Fruit fly (Drosophila melanogaster) whole organism, prepupa: ENCODE data around the gene eIF4E1.

Experiments
- Blimp-1 ChIP-seq: fragments of 200-800 bp; sonication (Bioruptor generic); optimal IDR thresholded peaks from 3 replicates; lab custom pipeline; 2017; ENCODE audit warnings: missing biosample characterization, missing genetic modification characterization, mild to moderate bottlenecking, moderate library complexity, missing genetic modification reagents
- CG10669 ChIP-seq: fragments of 200-800 bp; sonication (Bioruptor generic); optimal IDR thresholded peaks from 3 replicates; lab custom pipeline; 2018; ENCODE audit warnings: missing biosample characterization, mild to moderate bottlenecking, missing genetic modification characterization, moderate library complexity
- CG11294 ChIP-seq: fragments of 200-800 bp; sonication (Bioruptor generic); IDR thresholded peaks from 2 replicates; pipeline ENCODE4 v1.3.6; 2022; ENCODE audit warnings: missing biosample characterization, missing genetic modification characterization
- CG11762 ChIP-seq: fragments of 200-800 bp; sonication (Bioruptor generic); optimal IDR thresholded peaks from 3 replicates; lab custom pipeline; 2016; ENCODE audit warnings: missing biosample characterization, missing genetic modification characterization; ENCODE audit not compliant: insufficient read depth
- CG11902 ChIP-seq: fragments of 200-800 bp; sonication (Bioruptor generic); optimal IDR thresholded peaks from 3 replicates; lab custom pipeline; 2016; ENCODE audit warnings: missing biosample characterization, missing genetic modification characterization
- CG15336 ChIP-seq: fragments of 200-800 bp; sonication (Bioruptor generic); IDR thresholded peaks from 2 replicates; pipeline ENCODE4 v1.3.6; 2022; ENCODE audit warnings: missing biosample characterization, missing genetic modification characterization
- CG1621 ChIP-seq: fragments of 200-800 bp; sonication (Bioruptor generic); optimal IDR thresholded peaks from 3 replicates; lab custom pipeline; 2018; ENCODE audit warnings: missing biosample characterization, mild to moderate bottlenecking, missing genetic modification characterization
- CG16779 ChIP-seq: fragments of 200-800 bp; sonication (Bioruptor generic); optimal IDR thresholded peaks from 3 replicates; lab custom pipeline; 2017; ENCODE audit warnings: missing biosample characterization, mild to moderate bottlenecking, missing genetic modification characterization
- CG3032 ChIP-seq: fragments of 200-800 bp; optimal IDR thresholded peaks from 2 replicates; lab custom pipeline; 2019; ENCODE audit warnings: missing biosample characterization, mild to moderate bottlenecking, missing genetic modification characterization, moderate library complexity
- CG31627 ChIP-seq: fragments of 200-800 bp; sonication (Bioruptor generic); optimal IDR thresholded peaks from 3 replicates; lab custom pipeline; 2016; ENCODE audit warnings: missing biosample characterization, missing genetic modification characterization
- CG32006 ChIP-seq: fragments of 200-800 bp; sonication (Bioruptor generic); optimal IDR thresholded peaks from 3 replicates; lab custom pipeline; 2017; ENCODE audit warnings: missing biosample characterization, mild to moderate bottlenecking, missing genetic modification characterization
- CG3919 ChIP-seq: fragments of 200-800 bp; sonication (Bioruptor generic); optimal IDR thresholded peaks from 3 replicates; lab custom pipeline; 2016; ENCODE audit warnings: missing biosample characterization, missing genetic modification characterization
- CG4318 ChIP-seq: fragments of 200-800 bp; sonication (Bioruptor generic); optimal IDR thresholded peaks from 3 replicates; lab custom pipeline; 2017; ENCODE audit warnings: missing biosample characterization, mild to moderate bottlenecking, missing genetic modification characterization
- CG6163 ChIP-seq: fragments of 200-800 bp; sonication (Bioruptor generic); IDR thresholded peaks from 3 replicates; pipeline ENCODE4 v1.3.6; 2022; ENCODE audit warnings: missing biosample characterization, missing genetic modification characterization
- CG6276 ChIP-seq: fragments of 200-800 bp; sonication (Bioruptor generic); optimal IDR thresholded peaks from 2 replicates; lab custom pipeline; 2017; ENCODE audit warnings: missing biosample characterization, mild to moderate bottlenecking, missing genetic modification characterization
- CG6792 ChIP-seq: fragments of 200-800 bp; sonication (Bioruptor generic); optimal IDR thresholded peaks from 3 replicates; lab custom pipeline; 2016; ENCODE audit warnings: missing biosample characterization, missing genetic modification characterization
- CG7368 ChIP-seq: fragments of 200-800 bp; sonication (Bioruptor generic); optimal IDR thresholded peaks from 3 replicates; lab custom pipeline; 2016; ENCODE audit warnings: missing biosample characterization, missing genetic modification characterization
- CG8119 ChIP-seq: fragments of 200-800 bp; sonication (Bioruptor generic); IDR thresholded peaks from 3 replicates; pipeline ENCODE4 v1.3.6; 2022; ENCODE audit warnings: missing biosample characterization, missing genetic modification characterization
- CG9139 ChIP-seq: fragments of 200-800 bp; sonication (Bioruptor generic); optimal IDR thresholded peaks from 3 replicates; lab custom pipeline; 2017; ENCODE audit warnings: missing biosample characterization, mild to moderate bottlenecking, missing genetic modification characterization
- Eip78C ChIP-seq: fragments of 200-800 bp; sonication (Bioruptor generic); peaks from one replicate; lab custom pipeline; 2016; ENCODE audit warnings: missing biosample characterization, missing genetic modification characterization
- Eip93F ChIP-seq: fragments of 200-800 bp; sonication (Bioruptor generic); optimal IDR thresholded peaks from 2 replicates; lab custom pipeline; 2016; ENCODE audit warnings: missing biosample characterization, mild to moderate bottlenecking, missing genetic modification characterization
- Ets21C ChIP-seq: fragments of 200-800 bp; sonication (Bioruptor generic); optimal IDR thresholded peaks from 3 replicates; lab custom pipeline; 2016; ENCODE audit warnings: missing biosample characterization, missing genetic modification characterization
- Ets96B ChIP-seq: fragments of 200-800 bp; optimal IDR thresholded peaks from 2 replicates; lab custom pipeline; 2019; ENCODE audit warnings: missing biosample characterization, mild to moderate bottlenecking, missing genetic modification characterization, moderate library complexity
- Hr38 ChIP-seq: sonication (Bioruptor generic); optimal IDR thresholded peaks from 2 replicates; lab custom pipeline; 2016; ENCODE audit warnings: missing biosample characterization, missing genetic modification characterization
- Hr39 ChIP-seq: fragments of 200-800 bp; sonication (Bioruptor generic); optimal IDR thresholded peaks from 2 replicates; lab custom pipeline; 2016; ENCODE audit warnings: missing biosample characterization, missing genetic modification characterization
- Lpt ChIP-seq: fragments of 200-800 bp; sonication (Bioruptor generic); optimal IDR thresholded peaks from 3 replicates; lab custom pipeline; 2016; ENCODE audit warnings: missing biosample characterization, missing genetic modification characterization
- Sox102F ChIP-seq: fragments of 200-800 bp; sonication (Bioruptor generic); optimal IDR thresholded peaks from 2 replicates; lab custom pipeline; 2016; ENCODE audit warnings: missing biosample characterization, mild to moderate bottlenecking, missing genetic modification characterization
- Sox14 ChIP-seq: fragments of 200-800 bp; sonication (Bioruptor generic); optimal IDR thresholded peaks from 3 replicates; lab custom pipeline; 2016; ENCODE audit warnings: missing biosample characterization, missing genetic modification characterization
- Sox15 ChIP-seq: fragments of 200-800 bp; sonication (Bioruptor generic); optimal IDR thresholded peaks from 3 replicates; lab custom pipeline; 2016; ENCODE audit warnings: missing biosample characterization, missing genetic modification characterization
- achi ChIP-seq: fragments of 200-800 bp; sonication (Bioruptor generic); optimal IDR thresholded peaks from 3 replicates; lab custom pipeline; 2016; ENCODE audit warnings: missing biosample characterization, missing genetic modification characterization
- acj6 ChIP-seq: fragments of 200-800 bp; sonication (Bioruptor generic); optimal IDR thresholded peaks from 3 replicates; lab custom pipeline; 2016; ENCODE audit warnings: missing biosample characterization, missing genetic modification characterization
- cyc ChIP-seq: fragments of 200-800 bp; sonication (Bioruptor generic); optimal IDR thresholded peaks from 3 replicates; lab custom pipeline; 2016; ENCODE audit warnings: missing biosample characterization, missing genetic modification characterization
- dac ChIP-seq: fragments of 200-800 bp; sonication (Bioruptor generic); optimal IDR thresholded peaks from 2 replicates; lab custom pipeline; 2017; ENCODE audit warnings: missing biosample characterization, mild to moderate bottlenecking, missing genetic modification characterization
- eg ChIP-seq: fragments of 200-800 bp; sonication (Bioruptor generic); IDR thresholded peaks from 3 replicates; pipeline ENCODE4 v1.3.6; 2022; ENCODE audit warnings: missing biosample characterization, missing genetic modification characterization
- esn ChIP-seq: fragments of 200-800 bp; sonication (Bioruptor generic); optimal IDR thresholded peaks from 2 replicates; lab custom pipeline; 2016; ENCODE audit warnings: missing biosample characterization, mild to moderate bottlenecking, missing genetic modification characterization, moderate library complexity
- fd85E ChIP-seq: fragments of 200-800 bp; sonication (Bioruptor generic); optimal IDR thresholded peaks from 3 replicates; lab custom pipeline; 2016; ENCODE audit warnings: missing biosample characterization, missing genetic modification characterization
- net ChIP-seq: fragments of 200-800 bp; sonication (Bioruptor generic); optimal IDR thresholded peaks from 3 replicates; lab custom pipeline; 2016; ENCODE audit warnings: missing biosample characterization, missing genetic modification characterization
- pdm3 ChIP-seq: fragments of 200-800 bp; sonication (Bioruptor generic); optimal IDR thresholded peaks from 3 replicates; lab custom pipeline; 2016; ENCODE audit warnings: missing biosample characterization, missing genetic modification characterization
- salr ChIP-seq, 2 experiments: fragments of 200-800 bp; sonication (Bioruptor generic); optimal IDR thresholded peaks; 3 replicates each; lab custom pipeline; 2016 to 2018; ENCODE audit warnings: missing biosample characterization in 2 of 2, missing genetic modification characterization in 2 of 2, mild to moderate bottlenecking in 1 of 2
- ss ChIP-seq, 2 experiments: fragments of 200-800 bp; sonication (Bioruptor generic); optimal IDR thresholded peaks; 2 replicates in 1 of 2; 3 replicates in 1 of 2; lab custom pipeline; 2017 to 2018; ENCODE audit warnings: mild to moderate bottlenecking in 2 of 2, missing biosample characterization in 2 of 2, missing genetic modification characterization in 2 of 2, moderate library complexity in 1 of 2
- topi ChIP-seq: fragments of 200-800 bp; sonication (Bioruptor generic); optimal IDR thresholded peaks from 3 replicates; lab custom pipeline; 2016; ENCODE audit warnings: missing biosample characterization, missing genetic modification characterization
- vri ChIP-seq: fragments of 200-800 bp; sonication (Bioruptor generic); optimal IDR thresholded peaks from 3 replicates; lab custom pipeline; 2016; ENCODE audit warnings: missing biosample characterization, mild to moderate bottlenecking, missing genetic modification characterization

Gene eIF4E1

DNA sequence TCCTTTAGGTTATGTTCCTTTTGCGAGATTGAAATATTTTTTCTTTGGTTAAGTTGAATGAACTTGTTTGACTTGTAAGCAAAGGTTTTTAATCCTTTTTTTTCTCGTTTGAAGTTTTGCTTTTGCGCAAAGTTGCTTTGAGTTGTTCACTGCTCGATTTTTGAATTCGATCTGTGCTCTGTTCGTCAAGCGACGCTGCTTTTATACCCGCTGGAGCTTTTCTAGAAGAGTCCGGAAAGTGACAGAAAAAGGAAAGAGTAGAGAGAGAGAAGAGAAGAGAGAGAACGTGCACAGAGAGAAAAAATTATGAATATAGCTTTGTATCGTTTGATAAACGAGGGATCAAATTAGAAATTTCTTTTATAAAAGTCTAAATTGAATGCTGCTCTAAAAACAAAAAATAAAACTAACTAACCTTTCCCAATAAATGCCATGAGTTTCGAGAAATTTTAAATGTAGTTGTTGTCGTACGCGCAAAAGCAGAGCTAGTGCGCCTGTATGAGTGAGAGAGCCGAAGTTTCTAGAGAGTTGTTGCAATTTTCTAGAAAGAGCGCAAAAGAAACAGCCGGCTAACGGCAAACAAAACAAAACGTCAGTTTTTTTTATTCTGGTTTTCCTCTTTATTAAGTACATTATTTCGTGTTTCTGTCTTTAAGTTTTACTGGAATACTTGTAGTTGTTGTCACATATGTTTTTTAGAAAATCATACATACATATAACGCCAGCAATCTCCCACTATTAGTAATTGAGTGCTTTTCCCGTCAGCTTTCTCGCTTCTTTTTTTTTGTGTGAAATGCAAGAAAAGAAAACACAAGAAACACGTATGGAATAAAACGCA, 24.8 kb downstream of the eIF4E1 start, which contains the start of gene Hsp26 (continued):
- peak; percentile 94 for TF ChIP-seq Sox102F
- peak; percentile 83 for TF ChIP-seq CG11762 (GFP tag; lab: Kevin White, UChicago)
- peak; percentile 96 for TF ChIP-seq CG6163 (GFP tag; lab: Robert Waterston, UW)
- TF ChIP-seq CG10669 (GFP tag; lab: Kevin White, UChicago) = peak; percentile 80
- peak; percentile 91 for TF ChIP-seq Ets96B (tag; lab: Kevin White, UChicago)
- TF ChIP-seq CG16779 (tag; lab: Kevin White, UChicago) = peak; percentile 87
- no peak for TF ChIP-seq Hr38
- peak; percentile 79 for TF ChIP-seq CG4318
- TF ChIP-seq Lpt (GFP tag; lab: Kevin White, UChicago) = peak; percentile 91
- TF ChIP-seq topi (GFP tag; lab: Kevin White, UChicago) = peak; percentile 94
- peak; percentile 94 for TF ChIP-seq CG8119 (GFP tag; lab: Robert Waterston, UW)
- peak; percentile 89 for TF ChIP-seq cyc (GFP tag; lab: Kevin White, UChicago)
- peak; percentile 70 for TF ChIP-seq Eip93F (GFP tag; lab: Kevin White, UChicago)
- TF ChIP-seq acj6 = peak; percentile 95
- peak; percentile 98 for TF ChIP-seq CG15336 (GFP tag; lab: Robert Waterston, UW)
- TF ChIP-seq net (GFP tag; lab: Kevin White, UChicago) = peak; percentile 96
- peak; percentile 88 for TF ChIP-seq fd85E (GFP tag; lab: Kevin White, UChicago)
- peak; percentile 89 for TF ChIP-seq Hr39 (GFP tag; lab: Kevin White, UChicago)
- peak; percentile 72 for TF ChIP-seq CG1621 (tag; lab: Kevin White, UChicago)
- peak; percentile 84 for TF ChIP-seq CG7368 (GFP tag; lab: Kevin White, UChicago)
- peak; percentile 51 for TF ChIP-seq Blimp-1
- peak; percentile 87 for TF ChIP-seq CG11294
- peak; percentile 97 for TF ChIP-seq esn
- TF ChIP-seq vri (GFP tag; lab: Kevin White, UChicago) = peak; percentile 94
- peak; percentile 95 for TF ChIP-seq pdm3 (GFP tag; lab: Kevin White, UChicago)
- peak; percentile 90 for TF ChIP-seq CG31627 (GFP tag; lab: Kevin White, UChicago)
- TF ChIP-seq CG32006 = peak; percentile 93
- TF ChIP-seq CG3919 (GFP tag; lab: Kevin White, UChicago) = peak; percentile 94
- TF ChIP-seq CG11902 (GFP tag; lab: Kevin White, UChicago) = peak; percentile 68
- TF ChIP-seq achi = peak; percentile 93
- TF ChIP-seq Eip78C (GFP tag; lab: Kevin White, UChicago) = peak; percentile 98
- TF ChIP-seq Sox15 (GFP tag; lab: Kevin White, UChicago) = peak; percentile 79
- peak; percentile 60 to 83 for TF ChIP-seq ss (GFP tag; optimal IDR thresholded peaks at IDR 0.05; lab: Kevin White, UChicago)
- TF ChIP-seq CG9139 = peak; percentile 57
- TF ChIP-seq salr (GFP tag; optimal IDR thresholded peaks at IDR 0.05; lab: Kevin White, UChicago) = peak; percentile 74 to 90
- TF ChIP-seq CG3032 (tag; lab: Kevin White, UChicago) = peak; percentile 75
- peak; percentile 95 for TF ChIP-seq Sox14 (GFP tag; lab: Kevin White, UChicago)
- TF ChIP-seq eg = peak; percentile 95
- peak; percentile 55 for TF ChIP-seq dac (GFP tag; lab: Kevin White, UChicago)

DNA sequence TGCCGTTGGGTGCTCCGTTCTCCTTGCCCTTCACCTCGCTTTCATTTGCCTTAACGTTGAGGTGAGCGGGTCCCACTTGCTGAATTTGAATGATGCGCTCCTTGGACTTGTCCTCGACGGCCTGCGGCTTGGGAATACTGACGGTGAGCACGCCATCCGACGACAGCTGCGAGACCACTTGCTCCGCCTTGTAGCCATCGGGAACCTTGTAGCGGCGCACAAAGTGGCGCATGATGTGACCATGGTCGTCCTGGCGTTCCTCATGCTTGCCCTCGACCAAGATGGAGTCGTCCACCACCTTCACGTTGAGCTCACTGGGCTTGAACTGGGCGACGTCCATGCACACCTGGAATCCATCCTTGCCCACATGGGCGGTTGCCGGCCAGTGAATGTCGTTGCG, 25.7 kb downstream of the eIF4E1 start:
- no peak for TF ChIP-seq CG6276
- TF ChIP-seq CG8119 (GFP tag; lab: Robert Waterston, UW) = no peak
- no peak for TF ChIP-seq Ets21C (GFP tag; lab: Kevin White, UChicago)
- no peak for TF ChIP-seq CG6792
